Fruit fly (Drosophila melanogaster) whole organism, embryonic: ENCODE data around the gene mirr.

ENCODE experiments used
- Abd-B ChIP-seq: fragments of 200-800 bp; sonication (Bioruptor generic); optimal IDR thresholded peaks from 2 replicates; lab custom pipeline; 2018; ENCODE audit warnings: missing biosample characterization, mild to moderate bottlenecking, missing genetic modification characterization, moderate library complexity
- CG10147 ChIP-seq: fragments of 200-800 bp; sonication (Bioruptor generic); optimal IDR thresholded peaks from 2 replicates; lab custom pipeline; 2019; ENCODE audit warnings: missing biosample characterization, mild to moderate bottlenecking, missing genetic modification characterization, moderate library complexity
- CG10209 ChIP-seq: fragments of 200-800 bp; sonication (Bioruptor generic); optimal IDR thresholded peaks from 3 replicates; lab custom pipeline; 2017; ENCODE audit warnings: missing biosample characterization, mild to moderate bottlenecking, missing genetic modification characterization, missing genetic modification reagents
- CG10543 ChIP-seq: fragments of 200-800 bp; sonication (Bioruptor generic); optimal IDR thresholded peaks from 3 replicates; lab custom pipeline; 2017; ENCODE audit warnings: missing biosample characterization, mild to moderate bottlenecking, missing genetic modification characterization, moderate library complexity
- CG10654 ChIP-seq: fragments of 200-800 bp; sonication (Bioruptor generic); optimal IDR thresholded peaks from 2 replicates; lab custom pipeline; 2016; ENCODE audit warnings: missing biosample characterization, missing genetic modification characterization
- CG11093 ChIP-seq: fragments of 200-800 bp; sonication (Bioruptor generic); IDR thresholded peaks from 3 replicates; pipeline ENCODE4 v1.3.6; 2022; ENCODE audit warnings: missing biosample characterization, missing genetic modification characterization
- CG12299 ChIP-seq: fragments of 200-800 bp; sonication (Bioruptor generic); optimal IDR thresholded peaks from 2 replicates; lab custom pipeline; 2018; ENCODE audit warnings: missing biosample characterization, mild to moderate bottlenecking, missing genetic modification characterization
- CG15479 ChIP-seq: fragments of 200-800 bp; sonication (Bioruptor generic); optimal IDR thresholded peaks from 3 replicates; lab custom pipeline; 2019; ENCODE audit warnings: missing biosample characterization, mild to moderate bottlenecking, missing genetic modification characterization, moderate library complexity
- CG15696 ChIP-seq: fragments of 200-800 bp; sonication (Bioruptor generic); optimal IDR thresholded peaks from 2 replicates; lab custom pipeline; 2019; ENCODE audit warnings: missing biosample characterization, mild to moderate bottlenecking, missing genetic modification characterization, moderate library complexity
- CG17359 ChIP-seq: fragments of 200-800 bp; sonication (Bioruptor generic); optimal IDR thresholded peaks from 3 replicates; lab custom pipeline; 2018; ENCODE audit warnings: missing biosample characterization, mild to moderate bottlenecking, missing genetic modification characterization, moderate library complexity
- CG18476 ChIP-seq: fragments of 200-800 bp; sonication (Bioruptor generic); optimal IDR thresholded peaks from 2 replicates; lab custom pipeline; 2016; ENCODE audit warnings: missing biosample characterization, mild to moderate bottlenecking, missing genetic modification characterization
- CG4282 ChIP-seq: fragments of 200-800 bp; sonication (Bioruptor generic); optimal IDR thresholded peaks from 2 replicates; lab custom pipeline; 2016; ENCODE audit warnings: missing biosample characterization, missing genetic modification characterization
- CG7357 ChIP-seq: fragments of 200-800 bp; sonication (Bioruptor generic); IDR thresholded peaks from 3 replicates; pipeline ENCODE4 v1.3.6; 2022; ENCODE audit warnings: missing biosample characterization, missing genetic modification characterization
- CG8924 ChIP-seq: fragments of 200-800 bp; optimal IDR thresholded peaks from 3 replicates; lab custom pipeline; 2019; ENCODE audit warnings: missing biosample characterization, mild to moderate bottlenecking, missing genetic modification characterization, moderate library complexity
- CG9797 ChIP-seq: fragments of 200-800 bp; sonication (Bioruptor generic); optimal IDR thresholded peaks from 3 replicates; lab custom pipeline; 2018; ENCODE audit warnings: missing biosample characterization, mild to moderate bottlenecking, missing genetic modification characterization
- D19B ChIP-seq: fragments of 200-800 bp; sonication (Bioruptor generic); optimal IDR thresholded peaks from 2 replicates; lab custom pipeline; 2017; ENCODE audit warnings: missing biosample characterization, mild to moderate bottlenecking, missing genetic modification characterization
- Dad ChIP-seq: fragments of 200-800 bp; sonication (Bioruptor generic); optimal IDR thresholded peaks from 3 replicates; lab custom pipeline; 2016; ENCODE audit warnings: missing biosample characterization, missing genetic modification characterization
- Ets97D ChIP-seq: fragments of 200-800 bp; sonication (Bioruptor generic); optimal IDR thresholded peaks from 3 replicates; lab custom pipeline; 2016; ENCODE audit warnings: missing biosample characterization, missing genetic modification characterization
- Fer1 ChIP-seq: fragments of 200-800 bp; sonication (Bioruptor generic); optimal IDR thresholded peaks from 2 replicates; lab custom pipeline; 2017; ENCODE audit warnings: missing biosample characterization, mild to moderate bottlenecking, missing genetic modification characterization
- HLH54F ChIP-seq: fragments of 200-800 bp; sonication (Bioruptor generic); optimal IDR thresholded peaks from 3 replicates; lab custom pipeline; 2016; ENCODE audit warnings: missing biosample characterization, missing genetic modification characterization
- Hey ChIP-seq: fragments of 200-800 bp; sonication (Bioruptor generic); optimal IDR thresholded peaks from 3 replicates; lab custom pipeline; 2018; ENCODE audit warnings: missing biosample characterization, mild to moderate bottlenecking, missing genetic modification characterization
- Poxn ChIP-seq: fragments of 200-800 bp; sonication (Bioruptor generic); IDR thresholded peaks from 2 replicates; pipeline ENCODE4 v1.3.6; 2022; ENCODE audit warnings: missing biosample characterization, missing genetic modification characterization
- Sox102F ChIP-seq: fragments of 200-800 bp; sonication (Bioruptor generic); optimal IDR thresholded peaks from 2 replicates; lab custom pipeline; 2018; ENCODE audit warnings: missing biosample characterization, mild to moderate bottlenecking, missing genetic modification characterization, moderate library complexity
- TFAM ChIP-seq: fragments of 200-800 bp; sonication (Bioruptor generic); optimal IDR thresholded peaks from 2 replicates; lab custom pipeline; 2017; ENCODE audit warnings: missing biosample characterization, missing genetic modification characterization, inconsistent platforms
- Usf ChIP-seq: fragments of 200-800 bp; sonication (Bioruptor generic); optimal IDR thresholded peaks from 2 replicates; lab custom pipeline; 2017; ENCODE audit warnings: missing genotype, missing biosample characterization, missing genetic modification characterization
- chm ChIP-seq: fragments of 200-800 bp; sonication (Bioruptor generic); IDR thresholded peaks from 2 replicates; pipeline ENCODE4 v1.3.6; 2022; ENCODE audit warnings: missing biosample characterization, missing genetic modification characterization
- crc ChIP-seq: fragments of 200-800 bp; sonication (Bioruptor generic); optimal IDR thresholded peaks from 2 replicates; lab custom pipeline; 2016; ENCODE audit warnings: missing biosample characterization, missing genetic modification characterization
- dysf ChIP-seq: fragments of 200-800 bp; sonication (Bioruptor generic); IDR thresholded peaks from 3 replicates; pipeline ENCODE4 v1.3.6; 2022; ENCODE audit warnings: missing biosample characterization, missing genetic modification characterization
- fru ChIP-seq: fragments of >200 bp; optimal IDR thresholded peaks from 2 replicates; lab custom pipeline; 2017
- gfzf ChIP-seq: fragments of 200-800 bp; sonication (Bioruptor generic); optimal IDR thresholded peaks from 2 replicates; lab custom pipeline; 2016; ENCODE audit warnings: missing biosample characterization, mild to moderate bottlenecking, missing genetic modification characterization, moderate library complexity
- hbn ChIP-seq: fragments of 200-800 bp; sonication (Bioruptor generic); IDR thresholded peaks from 2 replicates; pipeline ENCODE4 v1.3.6; 2022; ENCODE audit warnings: missing biosample characterization, missing genetic modification characterization; ENCODE audit not compliant: partially characterized antibody
- hkb ChIP-seq, 2 experiments: fragments of 200-800 bp in 1 of 2; fragments of >200 bp in 1 of 2; sonication (Bioruptor generic) in 1 of 2; IDR thresholded peaks in 1 of 2; optimal IDR thresholded peaks in 1 of 2; 2 replicates each; pipeline versions ENCODE4 v1.3.6 to Lab custom; 2017 to 2022; ENCODE audit warnings: missing biosample characterization in 1 of 2, missing genetic modification characterization in 1 of 2
- jing ChIP-seq: fragments of 200-800 bp; sonication (Bioruptor generic); optimal IDR thresholded peaks from 2 replicates; lab custom pipeline; 2018; ENCODE audit warnings: missing biosample characterization, mild to moderate bottlenecking, missing genetic modification characterization
- mirr ChIP-seq: fragments of 200-800 bp; sonication (Bioruptor generic); optimal IDR thresholded peaks from 3 replicates; lab custom pipeline; 2018; ENCODE audit warnings: missing biosample characterization, mild to moderate bottlenecking, missing genetic modification characterization
- nerfin-1 ChIP-seq: fragments of 200-800 bp; sonication (Bioruptor generic); optimal IDR thresholded peaks from 3 replicates; lab custom pipeline; 2019; ENCODE audit warnings: missing biosample characterization, mild to moderate bottlenecking, missing genetic modification characterization, moderate library complexity
- nmo ChIP-seq: fragments of 200-800 bp; sonication (Bioruptor generic); optimal IDR thresholded peaks from 2 replicates; lab custom pipeline; 2018; ENCODE audit warnings: missing biosample characterization, mild to moderate bottlenecking, missing genetic modification characterization, moderate library complexity
- otp ChIP-seq: fragments of 200-800 bp; sonication (Bioruptor generic); IDR thresholded peaks from 3 replicates; pipeline ENCODE4, ENCODE4 v1.3.6; 2022; ENCODE audit warnings: missing biosample characterization, missing genetic modification characterization
- pb ChIP-seq: fragments of 200-800 bp; sonication (Bioruptor generic); optimal IDR thresholded peaks from 3 replicates; lab custom pipeline; 2016; ENCODE audit warnings: missing biosample characterization, missing genetic modification characterization
- phol ChIP-seq: fragments of 200-800 bp; sonication (Bioruptor generic); optimal IDR thresholded peaks from 3 replicates; lab custom pipeline; 2018; ENCODE audit warnings: missing biosample characterization, mild to moderate bottlenecking, missing genetic modification characterization, moderate library complexity
- psq ChIP-seq: fragments of 200-800 bp; sonication (Bioruptor generic); optimal IDR thresholded peaks from 2 replicates; lab custom pipeline; 2017; ENCODE audit warnings: missing biosample characterization, missing genetic modification characterization
- sd ChIP-seq: fragments of 200-800 bp; sonication (Bioruptor generic); optimal IDR thresholded peaks from 3 replicates; lab custom pipeline; 2018; ENCODE audit warnings: missing biosample characterization, mild to moderate bottlenecking, missing genetic modification characterization, moderate library complexity
- tgo ChIP-seq: fragments of 200-800 bp; sonication (Bioruptor generic); IDR thresholded peaks from 3 replicates; pipeline ENCODE4 v1.3.6; 2022; ENCODE audit warnings: missing biosample characterization, missing genetic modification characterization
- tll ChIP-seq, 2 experiments: fragments of 200-800 bp in 1 of 2; fragments of >200 bp in 1 of 2; sonication (Bioruptor generic) in 1 of 2; optimal IDR thresholded peaks; 2 replicates each; lab custom pipeline; 2017 to 2019; ENCODE audit warnings: missing biosample characterization in 2 of 2, missing genetic modification characterization in 2 of 2, mild to moderate bottlenecking in 1 of 2, moderate library complexity in 1 of 2
- ttk ChIP-seq: fragments of 200-800 bp; sonication (Bioruptor generic); IDR thresholded peaks from 2 replicates; pipeline ENCODE4 v2.1.2; 2022; ENCODE audit warnings: missing biosample characterization, missing genetic modification characterization
- twi ChIP-seq: fragments of 200-800 bp; optimal IDR thresholded peaks from 2 replicates; lab custom pipeline; 2019; ENCODE audit warnings: missing biosample characterization, mild to moderate bottlenecking, missing genetic modification characterization, moderate library complexity
- z ChIP-seq: fragments of 200-800 bp; sonication (Bioruptor generic); IDR thresholded peaks from 3 replicates; pipeline ENCODE4 v1.3.6; 2022; ENCODE audit warnings: missing biosample characterization, missing genetic modification characterization
- zen2 ChIP-seq: fragments of 200-800 bp; sonication (Bioruptor generic); IDR thresholded peaks from 3 replicates; pipeline ENCODE4 v1.3.6; 2022; ENCODE audit warnings: missing biosample characterization, missing genetic modification characterization; ENCODE audit not compliant: partially characterized antibody
- zfh2 ChIP-seq: fragments of 200-800 bp; sonication (Bioruptor generic); optimal IDR thresholded peaks from 2 replicates; lab custom pipeline; 2016; ENCODE audit warnings: missing biosample characterization, missing genetic modification characterization

mirr gene

dm6 chr3L:12656073-12656664 lies 37.3 kb upstream of the mirr start (continued):
- no peak for TF ChIP-seq gfzf (GFP tag; lab: Kevin White, UChicago)

- TF ChIP-seq nmo, result no peak
- TF ChIP-seq pb (GFP tag; lab: Kevin White, UChicago), result no peak
- TF ChIP-seq phol, result no peak
- no peak for TF ChIP-seq ttk (GFP tag; lab: Robert Waterston, UW)
- TF ChIP-seq CG7357 (GFP tag; lab: Robert Waterston, UW), result no peak
- TF ChIP-seq zen2 (GFP tag; lab: Robert Waterston, UW), result no peak
- no peak for TF ChIP-seq chm
- no peak for TF ChIP-seq jing (GFP tag; lab: Kevin White, UChicago)
- TF ChIP-seq hbn (GFP tag; lab: Robert Waterston, UW), result no peak
- no peak for TF ChIP-seq Hey (tag; lab: Kevin White, UChicago)
These were observed 35.5 kb upstream of the mirr start for dm6 chr3L:12657977-12658376.

dm6 chr3L:12667534-12667933 lies 25.9 kb upstream of the mirr start:
- TF ChIP-seq CG8924 (tag; lab: Kevin White, UChicago), result no peak
- TF ChIP-seq z, result no peak
- TF ChIP-seq CG17359 (tag; lab: Kevin White, UChicago), result no peak
- TF ChIP-seq TFAM (GFP tag; lab: Kevin White, UChicago), result no peak
- no peak for TF ChIP-seq CG9797
- TF ChIP-seq Ets97D, result no peak
- no peak for TF ChIP-seq CG12299
- no peak for TF ChIP-seq otp
- no peak for TF ChIP-seq fru (lab: Kevin White, UChicago)
- peak; percentile 99 for TF ChIP-seq twi (tag; lab: Kevin White, UChicago)
- no peak for TF ChIP-seq psq (GFP tag; lab: Kevin White, UChicago)
- no peak for TF ChIP-seq zfh2 (GFP tag; lab: Kevin White, UChicago)
- no peak for TF ChIP-seq Dad (GFP tag; lab: Kevin White, UChicago)
- no peak for TF ChIP-seq crc
- no peak for TF ChIP-seq HLH54F (GFP tag; lab: Kevin White, UChicago)
- TF ChIP-seq CG10147 (GFP tag; lab: Kevin White, UChicago), result no peak
- no peak for TF ChIP-seq CG4282
- no peak for TF ChIP-seq CG10654 (GFP tag; lab: Kevin White, UChicago)
- TF ChIP-seq CG10543 (GFP tag; lab: Kevin White, UChicago), result no peak
- no peak for TF ChIP-seq Poxn
- no peak for TF ChIP-seq Sox102F (GFP tag; lab: Kevin White, UChicago)
- TF ChIP-seq D19B, result no peak
- peak; percentile 5 for TF ChIP-seq sd
- TF ChIP-seq CG15696 (tag; lab: Kevin White, UChicago), result no peak
- TF ChIP-seq nerfin-1, result no peak
- no peak for TF ChIP-seq CG15479 (GFP tag; lab: Kevin White, UChicago)
- TF ChIP-seq CG11093 (GFP tag; lab: Robert Waterston, UW), result no peak
- TF ChIP-seq tll (GFP tag; optimal IDR thresholded peaks at IDR 0.05; lab: Kevin White, UChicago), result peak in 1 of 2 experiments; percentile 16
- no peak for TF ChIP-seq tgo (GFP tag; lab: Robert Waterston, UW)
- TF ChIP-seq hkb (optimal IDR thresholded peaks at IDR 0.05; lab: Kevin White, UChicago), result no peak
- no peak for TF ChIP-seq hkb (GFP tag; IDR thresholded peaks at IDR 0.05; lab: Robert Waterston, UW)
- no peak for TF ChIP-seq dysf (GFP tag; lab: Robert Waterston, UW)
- no peak for TF ChIP-seq CG18476 (GFP tag; lab: Kevin White, UChicago)
- no peak for TF ChIP-seq Abd-B (GFP tag; lab: Kevin White, UChicago)
- TF ChIP-seq CG10209 (GFP tag; lab: Kevin White, UChicago), result no peak
- TF ChIP-seq Usf (GFP tag; lab: Kevin White, UChicago), result no peak
- no peak for TF ChIP-seq Fer1
- TF ChIP-seq mirr (GFP tag; lab: Kevin White, UChicago), result peak; percentile 79
